Worm (Caenorhabditis elegans): ENCODE data around the gene snf-7.

DNA sequence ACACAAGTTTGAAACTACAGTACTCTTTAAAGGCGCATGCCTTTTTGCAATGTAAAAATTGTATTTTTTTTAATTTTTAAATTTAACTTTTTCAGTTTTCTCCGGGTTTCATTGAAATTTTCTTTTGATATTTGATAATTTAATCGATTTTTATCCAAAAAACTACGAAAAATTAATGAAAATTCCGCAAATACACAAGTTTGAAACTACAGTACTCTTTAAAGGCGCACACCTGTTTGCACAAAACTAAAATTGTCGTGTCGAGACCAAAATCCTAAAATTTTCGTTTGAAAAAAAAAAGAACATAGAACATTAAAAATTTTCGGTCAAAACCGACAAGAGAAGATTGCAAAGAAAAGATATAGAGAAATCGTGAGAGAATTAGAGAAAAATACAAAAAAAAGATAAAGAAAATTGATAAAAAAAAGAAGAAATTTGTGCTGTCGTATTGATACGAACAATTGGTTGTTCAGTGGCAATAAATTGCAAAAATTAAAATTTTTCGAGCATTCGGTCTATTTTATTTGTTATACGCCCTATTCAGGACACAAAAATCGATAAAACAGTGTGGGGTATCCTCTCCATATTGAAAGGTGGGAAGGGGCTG lies 37.7 kb upstream of the snf-7 start:
- TF ChIP-seq nhr-76 (tag; optimal IDR thresholded peaks at IDR 0.05) (no peak), jun-1 (tag; optimal IDR thresholded peaks at IDR 0.05) (no peak)
